Worm (Caenorhabditis elegans) whole organism, L2 larva: Measurements from ENCODE around the gene frm-10.

ENCODE experiments used
- ZK546.5 ChIP-seq: sonication (generic microtip); optimal IDR thresholded peaks from 2 replicates; lab custom pipeline; 2017; ENCODE audit warnings: missing biosample characterization, missing genetic modification characterization
- elt-3 ChIP-seq: sonication (generic microtip); optimal IDR thresholded peaks from 2 replicates; lab custom pipeline; 2017; ENCODE audit warnings: missing biosample characterization, missing genetic modification characterization

DNA sequence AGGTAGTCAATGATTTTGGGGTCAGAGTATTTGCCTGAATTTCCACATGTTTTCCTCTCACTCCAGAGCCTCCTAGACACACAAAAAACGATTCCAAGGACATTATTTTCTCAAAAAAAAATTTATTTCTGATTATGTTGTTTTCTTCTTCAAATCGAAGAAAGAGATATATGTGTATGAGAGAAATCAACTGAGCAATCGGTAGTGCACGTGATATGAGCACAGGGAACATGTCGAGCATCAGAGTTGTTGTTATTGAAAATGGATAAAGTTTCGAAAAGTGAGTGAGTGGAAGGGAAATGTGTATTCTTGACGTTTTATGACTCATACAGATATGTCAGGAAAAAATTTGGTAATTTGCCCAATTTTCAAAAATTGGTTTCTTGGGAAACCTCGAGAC, 9.1 kb downstream of the frm-10 start:
- TF ChIP-seq elt-3 (tag; lab: Kevin White, UChicago) (no peak), ZK546.5 (no peak)
